Worm (Caenorhabditis elegans): ENCODE data around the gene C55A6.4.
A peak's percentile ranks its signal among the peaks of the same experiment; 100 is the strongest.

Gene C55A6.4

ce11 chrV:11531831-11532534, 14.3 kb upstream of the C55A6.4 start (continued):
- TF ChIP-seq nhr-25 (tag; optimal IDR thresholded peaks at IDR 0.05; ENCODE audit: borderline replicate concordance, insufficient read depth) = peak; percentile 80
- no peak for TF ChIP-seq D1046.2 (GFP tag; IDR thresholded peaks at IDR 0.05)
- no peak for TF ChIP-seq attf-4 (tag; optimal IDR thresholded peaks at IDR 0.05)
- no peak for TF ChIP-seq Y48G9A.11 (GFP tag; IDR thresholded peaks at IDR 0.05)
- TF ChIP-seq hlh-11 (tag; optimal IDR thresholded peaks at IDR 0.05) = peak; percentile 99
- TF ChIP-seq hlh-30 (tag; optimal IDR thresholded peaks at IDR 0.05; ENCODE audit: insufficient read depth) = peak; percentile 89
- no peak for TF ChIP-seq Y75B8A.6 (GFP tag; IDR thresholded peaks at IDR 0.05)
- no peak for TF ChIP-seq dmd-8 (GFP tag; IDR thresholded peaks at IDR 0.05)
- TF ChIP-seq unc-62 (GFP tag; optimal IDR thresholded peaks at IDR 0.05 in 1 of 2) = peak in 1 of 2 experiments; percentile 98
- TF ChIP-seq unc-62 (tag; optimal IDR thresholded peaks at IDR 0.05) = no peak
- TF ChIP-seq egl-27 (tag; optimal IDR thresholded peaks at IDR 0.05) = no peak
- no peak for TF ChIP-seq F37D6.2 (tag; optimal IDR thresholded peaks at IDR 0.05)
- TF ChIP-seq snpc-1.2 (GFP tag; IDR thresholded peaks at IDR 0.05) = no peak
- no peak for TF ChIP-seq F44E2.7 (GFP tag; IDR thresholded peaks at IDR 0.05)
- no peak for TF ChIP-seq tag-97 (GFP tag; IDR thresholded peaks at IDR 0.05)
- TF ChIP-seq jun-1 (tag; optimal IDR thresholded peaks at IDR 0.05) = peak; percentile 61
- TF ChIP-seq Y5F2A.4 (GFP tag; optimal IDR thresholded peaks at IDR 0.05) = no peak
- TF ChIP-seq ama-1 (optimal IDR thresholded peaks at IDR 0.05) = no peak
- peak; percentile 40 for TF ChIP-seq nhr-77 (tag; optimal IDR thresholded peaks at IDR 0.05)
- TF ChIP-seq madf-5 (GFP tag; IDR thresholded peaks at IDR 0.05) = no peak
- TF ChIP-seq lin-38 (GFP tag; IDR thresholded peaks at IDR 0.05) = peak; percentile 48
- TF ChIP-seq duxl-1 (tag; optimal IDR thresholded peaks at IDR 0.05; ENCODE audit: poor library complexity) = no peak
- TF ChIP-seq ctbp-1 (GFP tag; IDR thresholded peaks at IDR 0.05) = peak; percentile 43; the same call in 1 of the 2 replicates
- TF ChIP-seq fkh-10 (GFP tag; optimal IDR thresholded peaks at IDR 0.05) = no peak
- TF ChIP-seq ceh-32 (tag; optimal IDR thresholded peaks at IDR 0.05; ENCODE audit: poor library complexity) = no peak
- no peak for TF ChIP-seq spr-3 (GFP tag; optimal IDR thresholded peaks at IDR 0.05)
- TF ChIP-seq aly-2 (tag; optimal IDR thresholded peaks at IDR 0.05) = no peak
- peak; percentile 63 for TF ChIP-seq mes-2 (tag; optimal IDR thresholded peaks at IDR 0.05; ENCODE audit: poor library complexity, severe bottlenecking)
- no peak for TF ChIP-seq saeg-2 (GFP tag; IDR thresholded peaks at IDR 0.05)
- TF ChIP-seq daf-8 (GFP tag; IDR thresholded peaks at IDR 0.05) = no peak
- TF ChIP-seq zip-11 (GFP tag; IDR thresholded peaks at IDR 0.05) = no peak
- peak; percentile 73 for TF ChIP-seq gei-8 (GFP tag; optimal IDR thresholded peaks at IDR 0.05)
- TF ChIP-seq lir-3 (tag; optimal IDR thresholded peaks at IDR 0.05) = no peak
- TF ChIP-seq lin-13 (GFP tag; optimal IDR thresholded peaks at IDR 0.05) = peak; percentile 30
- TF ChIP-seq vab-7 (GFP tag; IDR thresholded peaks at IDR 0.05) = no peak
- no peak for TF ChIP-seq nhr-237 (tag; optimal IDR thresholded peaks at IDR 0.05)
- peak; percentile 40 for TF ChIP-seq nhr-6 (tag; optimal IDR thresholded peaks at IDR 0.05)
- peak; percentile 98 for TF ChIP-seq mxl-3 (GFP tag; optimal IDR thresholded peaks at IDR 0.05)
- peak; percentile 88 for TF ChIP-seq aha-1 (tag)
- TF ChIP-seq lsy-2 (tag; optimal IDR thresholded peaks at IDR 0.05) = peak; percentile 63 to 77
- peak; percentile 62 to 96 for TF ChIP-seq daf-16 (GFP tag; optimal IDR thresholded peaks at IDR 0.05)
- TF ChIP-seq daf-16 (tag; optimal IDR thresholded peaks at IDR 0.05) = peak; percentile 91
- TF ChIP-seq mdt-29 (GFP tag; IDR thresholded peaks at IDR 0.05) = 0 out of 2 replicates have a peak, but pooled peaks have one; percentile 31
- TF ChIP-seq pha-4 (GFP tag; IDR thresholded peaks at IDR 0.05) = peak; percentile 59; the same call in 1 of the 2 replicates
- peak; percentile 46 for TF ChIP-seq pha-4 (tag; optimal IDR thresholded peaks at IDR 0.05)
- peak; percentile 84 for TF ChIP-seq pqm-1 (tag; optimal IDR thresholded peaks at IDR 0.05)
- no peak for TF ChIP-seq egl-43 (GFP tag; IDR thresholded peaks at IDR 0.05)
- peak; percentile 4 for TF ChIP-seq cey-2 (tag; optimal IDR thresholded peaks at IDR 0.05; ENCODE audit: borderline replicate concordance, insufficient read depth)
- TF ChIP-seq nhr-41 (GFP tag; IDR thresholded peaks at IDR 0.05) = 0 out of 2 replicates have a peak, but pooled peaks have one; percentile 24
- TF ChIP-seq ztf-11 (tag; optimal IDR thresholded peaks at IDR 0.05) = no peak

Measured in whole organism, L4 larva.